ENCODE assay signal across 1 fruit fly cellular context in genomic region chrX:15156286-15156685, dm6.
TF ChIP-seq lines count a peak whose summit lies in the region.

No protein-coding gene starts in this region.

TF ChIP-seq in whole organism, prepupa, 60 proteins besides CTCF, POLR2A, EP300 and RAD21 (continued from another document):
- peak; percentile 63 for TF ChIP-seq CG8119 (GFP tag; IDR thresholded peaks at IDR 0.05; lab: Robert Waterston, UW)
- peak; percentile 12 for TF ChIP-seq pdm3 (GFP tag; optimal IDR thresholded peaks at IDR 0.05; lab: Kevin White, UChicago)
- no peak for TF ChIP-seq fd59A (GFP tag; optimal IDR thresholded peaks at IDR 0.05; lab: Kevin White, UChicago)
- TF ChIP-seq spab (GFP tag; optimal IDR thresholded peaks at IDR 0.05; lab: Kevin White, UChicago), result no peak
- peak; percentile 60 for TF ChIP-seq OdsH (GFP tag; optimal IDR thresholded peaks at IDR 0.05; lab: Kevin White, UChicago)
- TF ChIP-seq CG11902 (GFP tag; optimal IDR thresholded peaks at IDR 0.05; lab: Kevin White, UChicago), result no peak
- no peak for TF ChIP-seq Blimp-1 (GFP tag; optimal IDR thresholded peaks at IDR 0.05; lab: Kevin White, UChicago)
- no peak for TF ChIP-seq CG7368 (GFP tag; optimal IDR thresholded peaks at IDR 0.05; lab: Kevin White, UChicago)
- no peak for TF ChIP-seq CG9139 (GFP tag; optimal IDR thresholded peaks at IDR 0.05; lab: Kevin White, UChicago)
- no peak for TF ChIP-seq dsx (GFP tag; optimal IDR thresholded peaks at IDR 0.05; lab: Kevin White, UChicago; ENCODE audit: poor library complexity, severe bottlenecking)
- peak; percentile 75 for TF ChIP-seq CG15336 (GFP tag; IDR thresholded peaks at IDR 0.05; lab: Robert Waterston, UW)
- no peak for TF ChIP-seq vri (GFP tag; optimal IDR thresholded peaks at IDR 0.05; lab: Kevin White, UChicago)
- TF ChIP-seq CG11762 (GFP tag; optimal IDR thresholded peaks at IDR 0.05; lab: Kevin White, UChicago; ENCODE audit: insufficient read depth), result peak; percentile 1
- peak; percentile 73 for TF ChIP-seq Eip78C (GFP tag; lab: Kevin White, UChicago)
- no peak for TF ChIP-seq CG31627 (GFP tag; optimal IDR thresholded peaks at IDR 0.05; lab: Kevin White, UChicago)
TF ChIP-seq in whole organism, prepupa: peak in this region for 33.
